Fruit fly (Drosophila melanogaster): ENCODE data around the gene bru1.

- TF ChIP-seq Hnf4 (GFP tag; optimal IDR thresholded peaks at IDR 0.05), result no peak
- no peak for TF ChIP-seq h (GFP tag; optimal IDR thresholded peaks at IDR 0.05)
- no peak for TF ChIP-seq Hr83 (GFP tag; optimal IDR thresholded peaks at IDR 0.05; ENCODE audit: poor library complexity, severe bottlenecking)
- no peak for TF ChIP-seq CG9705 (GFP tag; optimal IDR thresholded peaks at IDR 0.05)
- no peak for TF ChIP-seq HLH106 (tag; optimal IDR thresholded peaks at IDR 0.05)
- TF ChIP-seq usp (GFP tag; optimal IDR thresholded peaks at IDR 0.05), result no peak
- no peak for TF ChIP-seq CrebA (GFP tag; optimal IDR thresholded peaks at IDR 0.05; ENCODE audit: borderline replicate concordance)
- no peak for TF ChIP-seq N (GFP tag; optimal IDR thresholded peaks at IDR 0.05)
- TF ChIP-seq CG32264 (GFP tag; optimal IDR thresholded peaks at IDR 0.05), result no peak
- TF ChIP-seq Abd-B (GFP tag; optimal IDR thresholded peaks at IDR 0.05), result no peak
These were observed 37.1 kb upstream of the bru1 start, which contains the start of gene Gr33a for dm6 chr2L:12137708-12138107.
